Worm (Caenorhabditis elegans): ENCODE results near the gene F54D10.7.

Gene F54D10.7

ce11 chrII:3811816-3812332 is 9.2 kb downstream of the F54D10.7 start, which contains the start of gene lido-15:
Gene lido-15 (plus strand): TSS chrII:3812282.
- TF ChIP-seq lin-11 (tag; optimal IDR thresholded peaks at IDR 0.05) = no peak
- no peak for TF ChIP-seq nhr-25 (tag; optimal IDR thresholded peaks at IDR 0.05)
- no peak for TF ChIP-seq sma-9 (GFP tag; optimal IDR thresholded peaks at IDR 0.05)
- TF ChIP-seq sma-9 (tag; optimal IDR thresholded peaks at IDR 0.05) = no peak
- TF ChIP-seq unc-39 (tag; optimal IDR thresholded peaks at IDR 0.05) = no peak
- no peak for TF ChIP-seq snpc-4 (tag; optimal IDR thresholded peaks at IDR 0.05)
- peak; percentile 11 for TF ChIP-seq C34F6.9 (tag; optimal IDR thresholded peaks at IDR 0.05)

DNA sequence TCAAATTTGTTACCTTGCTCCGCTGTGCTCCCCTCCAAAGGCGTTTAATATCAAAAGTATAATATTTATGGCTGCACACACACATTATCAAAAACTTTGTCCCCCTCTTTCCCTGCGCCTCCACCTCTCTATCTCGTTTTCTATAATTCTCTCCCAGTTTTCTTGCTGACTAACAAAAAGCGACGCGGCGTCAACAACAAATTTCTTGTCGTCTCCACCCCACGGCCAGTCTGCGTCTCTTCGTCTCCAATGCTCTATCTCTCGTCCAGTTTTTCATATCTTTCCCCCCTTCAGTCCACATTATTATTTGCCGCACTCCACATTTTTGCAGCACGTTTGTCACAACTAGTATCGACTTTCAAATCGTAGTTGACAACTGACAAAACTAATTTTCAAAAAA is 10.5 kb downstream of the F54D10.7 start:
- TF ChIP-seq lin-13 (GFP tag; optimal IDR thresholded peaks at IDR 0.05) (peak; percentile 39), unc-55 (GFP tag; optimal IDR thresholded peaks at IDR 0.05) (peak; percentile 40), lin-39 (tag; optimal IDR thresholded peaks at IDR 0.05) (no peak), sma-3 (GFP tag; optimal IDR thresholded peaks at IDR 0.05) (peak; percentile 23), F13H6.1 (tag; optimal IDR thresholded peaks at IDR 0.05) (peak; percentile 70), gmeb-1 (tag; optimal IDR thresholded peaks at IDR 0.05) (peak; percentile 40), lsy-2 (tag; optimal IDR thresholded peaks at IDR 0.05) (peak in 1 of 2 experiments; percentile 59), sma-9 (GFP tag; optimal IDR thresholded peaks at IDR 0.05) (peak; percentile 10), sma-9 (tag; optimal IDR thresholded peaks at IDR 0.05) (no peak), ama-1 (optimal IDR thresholded peaks at IDR 0.05) (no peak), nhr-11 (tag; optimal IDR thresholded peaks at IDR 0.05) (no peak), fos-1 (tag; optimal IDR thresholded peaks at IDR 0.05) (peak; percentile 44), Y55F3AM.14 (GFP tag; optimal IDR thresholded peaks at IDR 0.05) (no peak), C34F6.9 (tag; optimal IDR thresholded peaks at IDR 0.05) (peak; percentile 68), crh-2 (tag; optimal IDR thresholded peaks at IDR 0.05) (peak; percentile 61), nhr-6 (tag; optimal IDR thresholded peaks at IDR 0.05) (no peak)

DNA sequence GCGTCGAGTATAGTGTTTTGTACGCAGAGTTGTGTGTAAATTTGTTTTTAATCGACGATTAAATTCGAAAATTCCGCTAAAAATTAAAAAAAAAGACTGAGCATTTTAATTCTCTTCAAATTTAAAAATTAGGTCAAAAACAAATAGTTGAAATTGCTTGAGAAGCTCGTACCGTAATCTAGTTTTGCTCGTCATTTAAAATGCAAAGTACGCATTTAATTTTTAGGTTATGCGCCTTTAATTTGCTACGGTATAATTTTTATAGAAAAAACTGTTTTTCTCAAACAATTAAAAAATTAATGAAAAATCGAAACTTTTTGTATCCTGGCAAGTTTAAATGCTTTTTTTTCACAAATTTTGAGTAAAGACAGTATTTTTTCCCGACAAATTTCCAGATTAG is 12.5 kb downstream of the F54D10.7 start:
- TF ChIP-seq alr-1 (tag; optimal IDR thresholded peaks at IDR 0.05) (no peak), dmd-4 (tag; optimal IDR thresholded peaks at IDR 0.05) (no peak), blmp-1 (tag; optimal IDR thresholded peaks at IDR 0.05; ENCODE audit: insufficient read depth) (no peak), ztf-1 (GFP tag; conservative IDR thresholded peaks at IDR 0.05) (no peak), nhr-25 (tag; optimal IDR thresholded peaks at IDR 0.05) (no peak), elt-1 (tag; optimal IDR thresholded peaks at IDR 0.05) (no peak)

ce11 chrII:3808104-3808503 is 13.0 kb downstream of the F54D10.7 start, which contains the start of gene F54D10.5:
Gene F54D10.5 (minus strand): TSS chrII:3808177.
- TF ChIP-seq mdl-1 (tag; optimal IDR thresholded peaks at IDR 0.05) (no peak), lin-39 (tag; optimal IDR thresholded peaks at IDR 0.05) (no peak), nhr-77 (tag; optimal IDR thresholded peaks at IDR 0.05) (no peak), dmd-4 (tag; optimal IDR thresholded peaks at IDR 0.05) (no peak), sma-3 (GFP tag; optimal IDR thresholded peaks at IDR 0.05) (peak; percentile 82), ztf-1 (GFP tag; conservative IDR thresholded peaks at IDR 0.05) (no peak), lsy-2 (tag; optimal IDR thresholded peaks at IDR 0.05) (peak; percentile 69 to 88), alr-1 (tag; optimal IDR thresholded peaks at IDR 0.05) (no peak), C34F6.9 (tag; optimal IDR thresholded peaks at IDR 0.05) (peak; percentile 67), nhr-23 (tag; optimal IDR thresholded peaks at IDR 0.05) (no peak), ceh-82 (tag; optimal IDR thresholded peaks at IDR 0.05) (no peak), nhr-21 (tag; optimal IDR thresholded peaks at IDR 0.05) (no peak), zag-1 (tag; optimal IDR thresholded peaks at IDR 0.05) (peak; percentile 9), unc-55 (GFP tag; optimal IDR thresholded peaks at IDR 0.05) (peak; percentile 87), gmeb-1 (tag; optimal IDR thresholded peaks at IDR 0.05) (peak; percentile 95), lin-11 (tag; optimal IDR thresholded peaks at IDR 0.05) (peak; percentile 70), ama-1 (optimal IDR thresholded peaks at IDR 0.05) (no peak), F13H6.1 (tag; optimal IDR thresholded peaks at IDR 0.05) (peak; percentile 75), nhr-237 (tag; optimal IDR thresholded peaks at IDR 0.05) (peak; percentile 22), nhr-129 (tag; optimal IDR thresholded peaks at IDR 0.05) (peak; percentile 65), mab-5 (tag; optimal IDR thresholded peaks at IDR 0.05) (peak; percentile 39), elt-3 (tag; optimal IDR thresholded peaks at IDR 0.05) (no peak), nhr-25 (tag; optimal IDR thresholded peaks at IDR 0.05) (no peak), skn-1 (tag; optimal IDR thresholded peaks at IDR 0.05) (no peak), elt-1 (tag; optimal IDR thresholded peaks at IDR 0.05) (no peak), R02D3.7 (tag; optimal IDR thresholded peaks at IDR 0.05) (peak; percentile 95), ztf-11 (tag; optimal IDR thresholded peaks at IDR 0.05) (no peak), ztf-4 (tag; optimal IDR thresholded peaks at IDR 0.05) (no peak), sem-4 (tag; optimal IDR thresholded peaks at IDR 0.05) (peak; percentile 74), unc-62 (GFP tag; optimal IDR thresholded peaks at IDR 0.05) (no peak), Y55F3AM.14 (GFP tag; optimal IDR thresholded peaks at IDR 0.05) (no peak), lin-13 (GFP tag; optimal IDR thresholded peaks at IDR 0.05) (peak; percentile 84), nhr-6 (tag; optimal IDR thresholded peaks at IDR 0.05) (no peak), snpc-4 (tag; optimal IDR thresholded peaks at IDR 0.05) (peak; percentile 38), nhr-11 (tag; optimal IDR thresholded peaks at IDR 0.05) (no peak), crh-2 (tag; optimal IDR thresholded peaks at IDR 0.05) (peak; percentile 83), fos-1 (tag; optimal IDR thresholded peaks at IDR 0.05) (no peak), mbf-1 (tag; optimal IDR thresholded peaks at IDR 0.05) (no peak), ZK546.5 (tag; optimal IDR thresholded peaks at IDR 0.05) (peak; percentile 41), blmp-1 (tag; optimal IDR thresholded peaks at IDR 0.05; ENCODE audit: insufficient read depth) (no peak), nhr-12 (tag; optimal IDR thresholded peaks at IDR 0.05) (no peak), peb-1 (tag; optimal IDR thresholded peaks at IDR 0.05) (no peak)
